Worm (Caenorhabditis elegans): Measurements from ENCODE around the gene str-99.

str-99 gene

DNA sequence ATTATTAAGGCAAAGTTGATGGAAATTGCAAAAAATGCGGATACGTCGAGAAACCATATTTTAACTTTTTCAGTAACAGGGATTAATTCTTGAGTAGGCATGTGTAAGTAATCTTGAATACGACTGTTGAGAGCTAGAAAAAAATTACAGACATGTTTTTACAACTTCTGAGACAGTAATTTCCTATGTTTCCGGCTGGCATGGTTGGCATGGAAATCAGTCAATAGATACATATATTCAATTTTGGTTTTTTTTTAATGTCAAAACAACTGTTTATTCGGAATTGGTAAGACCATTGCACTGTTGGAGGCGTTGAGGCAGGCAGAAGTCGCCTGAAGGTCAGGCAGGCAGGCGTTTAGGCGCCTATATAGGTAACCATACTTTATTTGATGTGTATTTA is 4.9 kb downstream of the str-99 start, which contains the start of gene str-254:
str-254 (minus strand) TSS at position 101 of the 400 bp plus-strand sequence.
- TF ChIP-seq ceh-8 (GFP tag; optimal IDR thresholded peaks at IDR 0.05) (no peak), unc-130 (tag; optimal IDR thresholded peaks at IDR 0.05) (no peak), rnt-1 (tag; optimal IDR thresholded peaks at IDR 0.05) (no peak), nhr-85 (tag) (no peak), nhr-77 (tag; optimal IDR thresholded peaks at IDR 0.05) (no peak), fkh-10 (GFP tag; optimal IDR thresholded peaks at IDR 0.05) (no peak), nhr-19 (GFP tag; conservative IDR thresholded peaks at IDR 0.05) (no peak), egl-13 (tag; optimal IDR thresholded peaks at IDR 0.05) (no peak), lsy-2 (tag; optimal IDR thresholded peaks at IDR 0.05) (no peak), unc-62 (GFP tag; optimal IDR thresholded peaks at IDR 0.05) (no peak), tbx-2 (tag; optimal IDR thresholded peaks at IDR 0.05) (no peak), hlh-17 (GFP tag; optimal IDR thresholded peaks at IDR 0.05; ENCODE audit: borderline replicate concordance) (no peak), mab-9 (GFP tag; IDR thresholded peaks at IDR 0.05) (no peak), lir-3 (tag; optimal IDR thresholded peaks at IDR 0.05; ENCODE audit: poor library complexity) (no peak), unc-30 (tag; optimal IDR thresholded peaks at IDR 0.05) (no peak), aly-2 (tag; optimal IDR thresholded peaks at IDR 0.05) (no peak)

DNA sequence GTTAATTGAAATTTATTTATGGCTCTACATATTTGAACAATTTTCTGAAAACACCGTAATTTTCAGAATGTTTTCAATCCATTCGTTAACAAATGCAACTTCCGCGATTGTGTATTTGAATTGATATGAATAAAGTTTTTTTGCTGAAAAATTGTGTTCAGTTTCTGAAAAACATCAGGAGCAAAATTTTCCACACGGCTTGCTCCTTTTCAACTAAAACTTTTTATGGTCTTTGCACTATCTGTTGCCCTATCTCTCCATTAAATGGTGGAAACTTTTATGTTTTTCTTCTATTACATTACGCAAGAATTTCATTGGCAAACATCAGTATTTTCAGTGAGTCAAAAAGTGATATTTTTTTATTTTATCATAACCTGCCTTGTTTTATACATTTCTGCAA is 9.5 kb downstream of the str-99 start, which contains the start of gene F10A3.4:
F10A3.4 (plus strand) TSS at position 301 of the 400 bp plus-strand sequence.
- TF ChIP-seq nhr-77 (tag; optimal IDR thresholded peaks at IDR 0.05) (no peak), efl-1 (optimal IDR thresholded peaks at IDR 0.05) (no peak), efl-1 (GFP tag; optimal IDR thresholded peaks at IDR 0.05 in 1 of 2) (no peak), blmp-1 (tag; optimal IDR thresholded peaks at IDR 0.05) (no peak), unc-62 (GFP tag; optimal IDR thresholded peaks at IDR 0.05) (no peak), rnt-1 (tag; optimal IDR thresholded peaks at IDR 0.05) (no peak), lsy-2 (tag; optimal IDR thresholded peaks at IDR 0.05) (no peak)

DNA sequence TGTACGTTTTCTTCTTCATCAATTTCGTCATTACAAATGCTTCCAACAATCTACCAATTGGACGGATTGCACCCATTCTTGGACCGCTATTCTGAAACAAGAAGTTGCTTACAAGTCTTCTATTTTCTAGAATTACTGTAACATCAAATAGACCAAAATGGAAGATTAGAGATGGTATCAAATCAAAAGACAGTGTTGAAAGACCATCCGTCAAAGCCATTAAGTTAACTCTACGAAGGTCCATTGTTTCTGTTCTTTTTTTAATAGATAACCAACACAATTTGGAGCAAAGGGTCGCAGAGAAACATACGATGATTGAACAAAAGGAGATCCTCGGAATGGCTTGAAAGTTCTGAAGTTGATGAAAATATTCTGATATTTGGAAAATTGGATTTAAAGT is 13.3 kb downstream of the str-99 start:
- no peak for TF ChIP-seq fkh-4 (tag; optimal IDR thresholded peaks at IDR 0.05; ENCODE audit: borderline replicate concordance)
- TF ChIP-seq ceh-82 (tag; optimal IDR thresholded peaks at IDR 0.05): no peak
- no peak for TF ChIP-seq ztf-4 (tag; optimal IDR thresholded peaks at IDR 0.05)
- no peak for TF ChIP-seq zag-1 (tag; optimal IDR thresholded peaks at IDR 0.05)
- TF ChIP-seq swsn-7 (tag; optimal IDR thresholded peaks at IDR 0.05): no peak
- no peak for TF ChIP-seq elt-2 (tag; optimal IDR thresholded peaks at IDR 0.05)
- no peak for TF ChIP-seq unc-98 (GFP tag; IDR thresholded peaks at IDR 0.05)

DNA sequence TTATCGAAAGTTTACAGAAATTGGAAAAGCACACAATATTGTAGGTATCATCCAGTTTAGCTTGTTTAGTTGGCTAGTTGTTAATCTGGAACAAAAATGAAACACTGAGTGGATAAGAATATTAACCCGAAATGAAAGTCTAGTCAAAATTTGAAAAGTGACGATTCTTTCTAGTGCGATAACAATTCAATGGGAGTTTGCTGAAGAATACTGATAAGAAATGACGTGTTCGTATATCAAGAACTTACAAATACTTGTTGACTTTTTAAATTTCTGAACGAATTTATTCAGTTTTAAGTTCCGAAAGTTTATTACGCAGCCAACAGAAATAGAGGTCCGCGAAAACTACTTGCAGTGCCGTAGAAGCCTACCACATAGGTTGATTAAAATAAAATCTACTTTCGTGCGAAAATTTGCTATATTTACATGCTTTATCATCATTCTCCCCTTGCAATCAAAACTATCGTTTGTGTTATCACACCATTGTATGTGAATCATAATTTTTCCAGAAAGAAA is 15.2 kb downstream of the str-99 start, which contains the start of gene fbxa-88:
fbxa-88 (minus strand) TSS at position 51 of the 516 bp plus-strand sequence.
- TF ChIP-seq ztf-11 (tag; optimal IDR thresholded peaks at IDR 0.05) (no peak), nhr-20 (tag; optimal IDR thresholded peaks at IDR 0.05) (peak; percentile 12), ztf-4 (tag; optimal IDR thresholded peaks at IDR 0.05) (no peak), pqm-1 (tag; optimal IDR thresholded peaks at IDR 0.05) (peak; percentile 47), elt-2 (tag; optimal IDR thresholded peaks at IDR 0.05) (peak; percentile 80)

DNA sequence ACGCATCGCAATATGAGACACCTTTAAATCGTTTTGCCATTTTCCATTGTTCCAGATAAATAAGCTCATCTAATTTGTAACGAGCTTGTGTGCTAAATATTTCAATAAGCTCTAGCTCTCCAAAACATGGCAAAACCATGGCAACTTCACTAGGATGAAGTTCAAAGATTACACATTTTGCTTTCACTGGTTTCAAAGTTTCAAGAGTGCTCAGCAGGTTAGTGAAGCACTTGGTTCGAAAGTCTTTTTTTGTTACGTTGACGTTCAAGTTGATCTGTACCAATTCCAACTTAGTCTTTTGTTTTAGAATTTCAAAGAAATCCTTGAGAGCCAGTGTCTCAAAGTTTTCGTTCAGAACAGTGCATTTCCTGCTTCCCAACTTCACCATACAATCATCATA is 15.9 kb downstream of the str-99 start, which contains the start of gene fbxa-18:
fbxa-18 (plus strand) TSS at position 301 of the 400 bp plus-strand sequence.
- TF ChIP-seq skn-1 (tag; optimal IDR thresholded peaks at IDR 0.05): no peak
- TF ChIP-seq sup-37 (GFP tag; optimal IDR thresholded peaks at IDR 0.05): no peak
- no peak for TF ChIP-seq efl-1 (optimal IDR thresholded peaks at IDR 0.05)
- no peak for TF ChIP-seq efl-1 (GFP tag; optimal IDR thresholded peaks at IDR 0.05 in 1 of 2)
- no peak for TF ChIP-seq lsy-2 (tag; optimal IDR thresholded peaks at IDR 0.05)
- no peak for TF ChIP-seq ztf-11 (tag; optimal IDR thresholded peaks at IDR 0.05)
- TF ChIP-seq pax-3 (tag; optimal IDR thresholded peaks at IDR 0.05): no peak
- no peak for TF ChIP-seq isw-1 (GFP tag; IDR thresholded peaks at IDR 0.05)
- no peak for TF ChIP-seq efl-3 (GFP tag; optimal IDR thresholded peaks at IDR 0.05)
- no peak for TF ChIP-seq nhr-237 (tag; optimal IDR thresholded peaks at IDR 0.05)
- no peak for TF ChIP-seq unc-86 (tag; optimal IDR thresholded peaks at IDR 0.05)

All from whole organism, L1 larva.